Fruit fly (Drosophila melanogaster) whole organism, embryonic: ENCODE measurements around the gene CG43295.

Experiments
- Adf1 ChIP-seq: fragments of 200-800 bp; sonication (Bioruptor generic); IDR thresholded peaks from 2 replicates; pipeline ENCODE4 v1.3.6; 2022; ENCODE audit warnings: missing biosample characterization, missing genetic modification characterization
- CG10267 ChIP-seq: fragments of 200-800 bp; sonication (Bioruptor generic); optimal IDR thresholded peaks from 2 replicates; lab custom pipeline; 2018; ENCODE audit warnings: missing biosample characterization, mild to moderate bottlenecking, missing genetic modification characterization, moderate library complexity
- CG10979 ChIP-seq: fragments of 200-800 bp; sonication (Bioruptor generic); optimal IDR thresholded peaks from 2 replicates; lab custom pipeline; 2018; ENCODE audit warnings: missing biosample characterization, mild to moderate bottlenecking, missing genetic modification characterization, moderate library complexity
- CG12391 ChIP-seq: fragments of 200-800 bp; sonication (Bioruptor generic); optimal IDR thresholded peaks from 3 replicates; lab custom pipeline; 2018; ENCODE audit warnings: missing biosample characterization, mild to moderate bottlenecking, missing genetic modification characterization, moderate library complexity
- CG17359 ChIP-seq: fragments of 200-800 bp; sonication (Bioruptor generic); optimal IDR thresholded peaks from 3 replicates; lab custom pipeline; 2018; ENCODE audit warnings: missing biosample characterization, mild to moderate bottlenecking, missing genetic modification characterization, moderate library complexity
- CG2116 ChIP-seq: fragments of 200-800 bp; sonication (Bioruptor generic); optimal IDR thresholded peaks from 3 replicates; lab custom pipeline; 2018; ENCODE audit warnings: missing biosample characterization, mild to moderate bottlenecking, missing genetic modification characterization
- CG30403 ChIP-seq: fragments of 200-800 bp; sonication (Bioruptor generic); optimal IDR thresholded peaks from 3 replicates; lab custom pipeline; 2016; ENCODE audit warnings: missing biosample characterization, missing genetic modification characterization
- CG31441 ChIP-seq: fragments of 200-800 bp; sonication (Bioruptor generic); IDR thresholded peaks from 2 replicates; pipeline ENCODE4 v1.3.6; 2022; ENCODE audit warnings: missing biosample characterization, missing genetic modification characterization
- CG3281 ChIP-seq: fragments of 200-800 bp; sonication (Bioruptor generic); optimal IDR thresholded peaks from 3 replicates; lab custom pipeline; 2017; ENCODE audit warnings: missing biosample characterization, mild to moderate bottlenecking, missing genetic modification characterization
- CG7271 ChIP-seq: fragments of 200-800 bp; sonication (Bioruptor generic); optimal IDR thresholded peaks from 2 replicates; lab custom pipeline; 2018; ENCODE audit warnings: missing biosample characterization, mild to moderate bottlenecking, missing genetic modification characterization, moderate library complexity
- CG7839 ChIP-seq: fragments of 200-800 bp; sonication (Bioruptor generic); optimal IDR thresholded peaks from 3 replicates; lab custom pipeline; 2018; ENCODE audit warnings: missing biosample characterization, mild to moderate bottlenecking, missing genetic modification characterization, moderate library complexity
- CG8290 ChIP-seq, 3 experiments: fragments of 200-800 bp; sonication (Bioruptor generic); optimal IDR thresholded peaks; 2 replicates each; lab custom pipeline; 2016 to 2019; ENCODE audit warnings: missing biosample characterization in 3 of 3, missing genetic modification characterization in 3 of 3, mild to moderate bottlenecking in 2 of 3, moderate library complexity in 1 of 3
- CG9727 ChIP-seq: fragments of 200-800 bp; sonication (Bioruptor generic); optimal IDR thresholded peaks from 3 replicates; lab custom pipeline; 2017; ENCODE audit warnings: missing biosample characterization, mild to moderate bottlenecking, missing genetic modification characterization
- ERR ChIP-seq: fragments of 200-800 bp; sonication (Bioruptor generic); optimal IDR thresholded peaks from 2 replicates; lab custom pipeline; 2016; ENCODE audit warnings: missing biosample characterization, missing genetic modification characterization
- HLHmδ ChIP-seq: fragments of 200-800 bp; sonication (Bioruptor generic); optimal IDR thresholded peaks from 2 replicates; lab custom pipeline; 2018; ENCODE audit warnings: missing biosample characterization, mild to moderate bottlenecking, missing genetic modification characterization, moderate library complexity
- Hmr ChIP-seq: fragments of 200-800 bp; sonication (Bioruptor generic); optimal IDR thresholded peaks from 3 replicates; lab custom pipeline; 2017; ENCODE audit warnings: mild to moderate bottlenecking, missing biosample characterization, missing genetic modification reagents, missing genetic modification characterization
- Hmx ChIP-seq: fragments of 200-800 bp; sonication (Bioruptor generic); optimal IDR thresholded peaks from 2 replicates; lab custom pipeline; 2016; ENCODE audit warnings: missing biosample characterization, missing genetic modification characterization
- Lim3 ChIP-seq: fragments of 200-800 bp; sonication (Bioruptor generic); IDR thresholded peaks from 2 replicates; pipeline ENCODE4 v1.3.6; 2022; ENCODE audit warnings: missing biosample characterization, missing genetic modification characterization
- Lpt ChIP-seq: fragments of >200 bp; optimal IDR thresholded peaks from 2 replicates; lab custom pipeline; 2018; ENCODE audit warnings: missing biosample characterization, missing genetic modification characterization
- Oli ChIP-seq: fragments of 200-800 bp; sonication (Bioruptor generic); optimal IDR thresholded peaks from 2 replicates; lab custom pipeline; 2018; ENCODE audit warnings: missing biosample characterization, mild to moderate bottlenecking, missing genetic modification characterization, moderate library complexity
- Sox100B ChIP-seq: fragments of 200-800 bp; sonication (Bioruptor generic); optimal IDR thresholded peaks from 3 replicates; lab custom pipeline; 2018; ENCODE audit warnings: missing biosample characterization, mild to moderate bottlenecking, missing genetic modification characterization
- Xbp1 ChIP-seq: fragments of 200-800 bp; sonication (Bioruptor generic); optimal IDR thresholded peaks from 3 replicates; lab custom pipeline; 2016; ENCODE audit warnings: missing biosample characterization, mild to moderate bottlenecking, missing genetic modification characterization
- ase ChIP-seq: fragments of 200-800 bp; sonication (Bioruptor generic); IDR thresholded peaks from 3 replicates; pipeline ENCODE4 v1.3.6; 2022; ENCODE audit warnings: missing biosample characterization, missing genetic modification characterization
- az2 ChIP-seq: fragments of 200-800 bp; sonication (Bioruptor generic); optimal IDR thresholded peaks from 3 replicates; lab custom pipeline; 2016; ENCODE audit warnings: missing biosample characterization, missing genetic modification characterization
- bowl ChIP-seq: fragments of 200-800 bp; sonication (Bioruptor generic); IDR thresholded peaks from 2 replicates; pipeline ENCODE4 v1.3.6; 2022; ENCODE audit warnings: missing biosample characterization, missing genetic modification characterization
- cas ChIP-seq: fragments of 200-800 bp; sonication (Bioruptor generic); IDR thresholded peaks from 2 replicates; pipeline ENCODE4 v1.3.6; 2022; ENCODE audit warnings: missing biosample characterization, missing genetic modification characterization
- chn ChIP-seq: fragments of 200-800 bp; sonication (Bioruptor generic); optimal IDR thresholded peaks from 2 replicates; lab custom pipeline; 2016; ENCODE audit warnings: missing biosample characterization, missing genetic modification characterization
- crc ChIP-seq: fragments of 200-800 bp; sonication (Bioruptor generic); optimal IDR thresholded peaks from 2 replicates; lab custom pipeline; 2016; ENCODE audit warnings: missing biosample characterization, missing genetic modification characterization
- fru ChIP-seq: fragments of >200 bp; optimal IDR thresholded peaks from 2 replicates; lab custom pipeline; 2017
- hkb ChIP-seq, 2 experiments: fragments of 200-800 bp in 1 of 2; fragments of >200 bp in 1 of 2; sonication (Bioruptor generic) in 1 of 2; IDR thresholded peaks in 1 of 2; optimal IDR thresholded peaks in 1 of 2; 2 replicates each; pipeline versions ENCODE4 v1.3.6 to Lab custom; 2017 to 2022; ENCODE audit warnings: missing biosample characterization in 1 of 2, missing genetic modification characterization in 1 of 2
- inv ChIP-seq: fragments of 200-800 bp; sonication (Bioruptor generic); IDR thresholded peaks from 2 replicates; pipeline ENCODE4 v1.3.6; 2022; ENCODE audit warnings: missing biosample characterization, missing genetic modification characterization; ENCODE audit not compliant: partially characterized antibody
- kay ChIP-seq: fragments of 200-800 bp; sonication (Bioruptor generic); optimal IDR thresholded peaks from 2 replicates; lab custom pipeline; 2016; ENCODE audit warnings: missing biosample characterization, missing genetic modification characterization
- lbe ChIP-seq: fragments of 200-800 bp; sonication (Bioruptor generic); optimal IDR thresholded peaks from 2 replicates; lab custom pipeline; 2016; ENCODE audit warnings: missing biosample characterization, mild to moderate bottlenecking, missing genetic modification characterization
- luna ChIP-seq: fragments of 200-800 bp; sonication (Bioruptor generic); optimal IDR thresholded peaks from 2 replicates; lab custom pipeline; 2016; ENCODE audit warnings: missing biosample characterization, missing genetic modification characterization
- nerfin-1 ChIP-seq: fragments of 200-800 bp; sonication (Bioruptor generic); optimal IDR thresholded peaks from 3 replicates; lab custom pipeline; 2019; ENCODE audit warnings: missing biosample characterization, mild to moderate bottlenecking, missing genetic modification characterization, moderate library complexity
- pho ChIP-seq: fragments of 200-800 bp; sonication (Bioruptor generic); optimal IDR thresholded peaks from 2 replicates; lab custom pipeline; 2016; ENCODE audit warnings: missing biosample characterization, missing genetic modification characterization
- prd ChIP-seq, 3 experiments: fragments of >200 bp in 2 of 3; fragments of 200-800 bp in 1 of 3; sonication (Bioruptor generic) in 1 of 3; optimal IDR thresholded peaks in 2 of 3; IDR thresholded peaks in 1 of 3; 2 replicates in 2 of 3; 3 replicates in 1 of 3; pipeline versions ENCODE4 v1.3.6 to Lab custom; 2017 to 2022; ENCODE audit warnings: missing biosample characterization in 1 of 3, missing genetic modification characterization in 1 of 3
- pros ChIP-seq: fragments of 200-800 bp; sonication (Bioruptor generic); optimal IDR thresholded peaks from 3 replicates; lab custom pipeline; 2019; ENCODE audit warnings: missing biosample characterization, mild to moderate bottlenecking, missing genetic modification characterization, moderate library complexity
- pum ChIP-seq: fragments of 200-800 bp; sonication (Bioruptor generic); optimal IDR thresholded peaks from 2 replicates; lab custom pipeline; 2016; ENCODE audit warnings: missing biosample characterization, missing genetic modification characterization
- sim ChIP-seq: fragments of 200-800 bp; sonication (Bioruptor generic); IDR thresholded peaks from 2 replicates; pipeline ENCODE4 v1.3.6; 2022; ENCODE audit warnings: missing biosample characterization, missing genetic modification characterization
- slbo ChIP-seq: fragments of 200-800 bp; sonication (Bioruptor generic); IDR thresholded peaks from 2 replicates; pipeline ENCODE4 v1.3.6; 2022; ENCODE audit warnings: missing biosample characterization, missing genetic modification characterization
- slou ChIP-seq: fragments of 200-800 bp; sonication (Bioruptor generic); optimal IDR thresholded peaks from 3 replicates; lab custom pipeline; 2016; ENCODE audit warnings: missing biosample characterization, missing genetic modification characterization
- sqz ChIP-seq: fragments of 200-800 bp; sonication (Bioruptor generic); optimal IDR thresholded peaks from 3 replicates; lab custom pipeline; 2018; ENCODE audit warnings: missing biosample characterization, mild to moderate bottlenecking, missing genetic modification characterization
- tna ChIP-seq: fragments of 200-800 bp; sonication (Bioruptor generic); IDR thresholded peaks from 2 replicates; pipeline ENCODE4 v1.3.6; 2022; ENCODE audit warnings: missing biosample characterization, missing genetic modification characterization; ENCODE audit not compliant: partially characterized antibody
- trem ChIP-seq: fragments of 200-800 bp; optimal IDR thresholded peaks from 3 replicates; lab custom pipeline; 2019; ENCODE audit warnings: missing biosample characterization, mild to moderate bottlenecking, missing genetic modification characterization, moderate library complexity
- trh ChIP-seq: fragments of 200-800 bp; sonication (Bioruptor generic); optimal IDR thresholded peaks from 2 replicates; lab custom pipeline; 2016; ENCODE audit warnings: missing biosample characterization, missing genetic modification characterization
- unc-4 ChIP-seq: fragments of 200-800 bp; sonication (Bioruptor generic); IDR thresholded peaks from 2 replicates; pipeline ENCODE4 v1.3.6; 2022; ENCODE audit warnings: missing biosample characterization, missing genetic modification characterization; ENCODE audit not compliant: partially characterized antibody
- wor ChIP-seq: fragments of 200-800 bp; sonication (Bioruptor generic); IDR thresholded peaks from 2 replicates; pipeline ENCODE4 v1.3.6; 2022; ENCODE audit warnings: missing biosample characterization, missing genetic modification characterization
- zfh1 ChIP-seq: fragments of 200-800 bp; sonication (Bioruptor generic); IDR thresholded peaks from 3 replicates; pipeline ENCODE4 v1.3.6; 2022; ENCODE audit warnings: missing biosample characterization, missing genetic modification characterization

The CG43295 gene

dm6 chr3L:16128481-16128972 lies 22.9 kb downstream of the CG43295 start, which contains the start of gene Pgm1 (continued):
- TF ChIP-seq lbe (GFP tag; lab: Kevin White, UChicago) (peak; percentile 83), Lim3 (peak; percentile 21; the same call in 1 of the 2 replicates), Hmr (peak; percentile 85), nerfin-1 (tag; lab: Kevin White, UChicago) (peak; percentile 76), pros (GFP tag; lab: Kevin White, UChicago) (peak; percentile 33), luna (GFP tag; lab: Kevin White, UChicago) (peak; percentile 89), zfh1 (peak; percentile 77), trh (GFP tag; lab: Kevin White, UChicago) (peak; percentile 51), slbo (peak; percentile 82), CG12391 (tag; lab: Kevin White, UChicago) (peak; percentile 68), cas (GFP tag; lab: Robert Waterston, UW) (peak; percentile 49; the same call in 1 of the 2 replicates), prd (optimal IDR thresholded peaks at IDR 0.05; lab: Kevin White, UChicago) (no peak), prd (GFP tag; IDR thresholded peaks at IDR 0.05; lab: Robert Waterston, UW) (peak; percentile 75), CG31441 (GFP tag; lab: Robert Waterston, UW) (peak; percentile 65), tna (GFP tag; lab: Robert Waterston, UW) (no peak), Xbp1 (peak; percentile 86), ERR (GFP tag; lab: Kevin White, UChicago) (peak; percentile 100), ase (peak; percentile 28; the same call in 1 of the 3 replicates), hkb (optimal IDR thresholded peaks at IDR 0.05; lab: Kevin White, UChicago) (peak; percentile 59), hkb (GFP tag; IDR thresholded peaks at IDR 0.05; lab: Robert Waterston, UW) (peak; percentile 73), Lpt (GFP tag; lab: Kevin White, UChicago) (no peak), wor (GFP tag; lab: Robert Waterston, UW) (peak; percentile 53), CG17359 (tag; lab: Kevin White, UChicago) (peak; percentile 75), slou (GFP tag; lab: Kevin White, UChicago) (peak; percentile 48), CG2116 (no peak), kay (GFP tag; lab: Kevin White, UChicago) (peak; percentile 76), chn (GFP tag; lab: Kevin White, UChicago) (peak; percentile 89), unc-4 (GFP tag; lab: Robert Waterston, UW) (no peak), CG8290 (GFP tag; optimal IDR thresholded peaks at IDR 0.05; lab: Kevin White, UChicago) (peak; percentile 70), CG8290 (tag; optimal IDR thresholded peaks at IDR 0.05; lab: Kevin White, UChicago) (peak; percentile 34 to 96), CG7839 (tag; lab: Kevin White, UChicago) (peak; percentile 84), CG3281 (GFP tag; lab: Kevin White, UChicago) (peak; percentile 88), Oli (tag; lab: Kevin White, UChicago) (peak; percentile 85), CG10267 (tag; lab: Kevin White, UChicago) (peak; percentile 70), CG7271 (tag; lab: Kevin White, UChicago) (no peak), pum (GFP tag; lab: Kevin White, UChicago) (peak; percentile 86), Hmx (GFP tag; lab: Kevin White, UChicago) (peak; percentile 70), CG9727 (GFP tag; lab: Kevin White, UChicago) (peak; percentile 76), CG30403 (GFP tag; lab: Kevin White, UChicago) (peak; percentile 85), sqz (no peak), CG10979 (peak; percentile 79), Adf1 (peak; percentile 39; the same call in 1 of the 2 replicates), az2 (GFP tag; lab: Kevin White, UChicago) (peak; percentile 83), pho (peak; percentile 86), inv (no peak), trem (tag; lab: Kevin White, UChicago) (peak; percentile 54), bowl (no peak), crc (peak; percentile 85), Sox100B (GFP tag; lab: Kevin White, UChicago) (peak; percentile 51), sim (GFP tag; lab: Robert Waterston, UW) (peak; percentile 39; the same call in 1 of the 2 replicates), HLHmδ (GFP tag; lab: Kevin White, UChicago) (no peak), fru (no peak)
